Fruit fly (Drosophila melanogaster) whole organism, embryonic: Measurements from ENCODE around the gene gdl.

Experiments used
- Antp ChIP-seq: fragments of 200-800 bp; sonication (Bioruptor generic); optimal IDR thresholded peaks from 3 replicates; lab custom pipeline; 2016; ENCODE audit warnings: missing biosample characterization, missing genetic modification characterization
- Atf-2 ChIP-seq: fragments of 200-800 bp; sonication (Bioruptor generic); optimal IDR thresholded peaks from 2 replicates; lab custom pipeline; 2016; ENCODE audit warnings: missing biosample characterization, missing genetic modification characterization
- Atf6 ChIP-seq: fragments of 200-800 bp; sonication (Bioruptor generic); IDR thresholded peaks from 2 replicates; pipeline ENCODE4 v1.3.6; 2022; ENCODE audit warnings: missing biosample characterization, missing genetic modification characterization
- B-H1 ChIP-seq: fragments of 200-800 bp; sonication (Bioruptor generic); IDR thresholded peaks from 3 replicates; pipeline ENCODE4 v1.3.6; 2022; ENCODE audit warnings: missing biosample characterization, missing genetic modification characterization
- CG10543 ChIP-seq: fragments of 200-800 bp; sonication (Bioruptor generic); optimal IDR thresholded peaks from 3 replicates; lab custom pipeline; 2017; ENCODE audit warnings: missing biosample characterization, mild to moderate bottlenecking, missing genetic modification characterization, moderate library complexity
- CG15269 ChIP-seq: fragments of 200-800 bp; sonication (Bioruptor generic); optimal IDR thresholded peaks from 2 replicates; lab custom pipeline; 2018; ENCODE audit warnings: missing biosample characterization, mild to moderate bottlenecking, missing genetic modification characterization, moderate library complexity
- CG15601 ChIP-seq: fragments of 200-800 bp; sonication (Bioruptor generic); optimal IDR thresholded peaks from 3 replicates; lab custom pipeline; 2019; ENCODE audit warnings: missing biosample characterization, mild to moderate bottlenecking, missing genetic modification characterization, moderate library complexity
- CG16863 ChIP-seq: fragments of 200-800 bp; sonication (Bioruptor generic); optimal IDR thresholded peaks from 3 replicates; lab custom pipeline; 2016; ENCODE audit warnings: missing biosample characterization, missing genetic modification characterization
- CG17328 ChIP-seq: fragments of 200-800 bp; sonication (Bioruptor generic); IDR thresholded peaks from 2 replicates; pipeline ENCODE4 v1.3.6; 2022; ENCODE audit warnings: missing biosample characterization, missing genetic modification characterization
- CG17829 ChIP-seq: fragments of 200-800 bp; optimal IDR thresholded peaks from 2 replicates; lab custom pipeline; 2019; ENCODE audit warnings: missing biosample characterization, mild to moderate bottlenecking, missing genetic modification characterization, moderate library complexity
- CG1792 ChIP-seq: fragments of 200-800 bp; sonication (Bioruptor generic); optimal IDR thresholded peaks from 2 replicates; lab custom pipeline; 2016; ENCODE audit warnings: missing biosample characterization, missing genetic modification characterization
- CG2678 ChIP-seq: fragments of 200-800 bp; sonication (Bioruptor generic); optimal IDR thresholded peaks from 3 replicates; lab custom pipeline; 2019; ENCODE audit warnings: missing biosample characterization, mild to moderate bottlenecking, missing genetic modification characterization, moderate library complexity
- CG31365 ChIP-seq: fragments of 200-800 bp; sonication (Bioruptor generic); optimal IDR thresholded peaks from 2 replicates; lab custom pipeline; 2018; ENCODE audit warnings: missing biosample characterization, mild to moderate bottlenecking, missing genetic modification characterization
- CG31441 ChIP-seq: fragments of 200-800 bp; sonication (Bioruptor generic); IDR thresholded peaks from 2 replicates; pipeline ENCODE4 v1.3.6; 2022; ENCODE audit warnings: missing biosample characterization, missing genetic modification characterization
- CG32772 ChIP-seq: fragments of 200-800 bp; sonication (Bioruptor generic); IDR thresholded peaks from 2 replicates; pipeline ENCODE4 v1.3.6; 2022; ENCODE audit warnings: missing biosample characterization, missing genetic modification characterization
- CG5245 ChIP-seq: fragments of 200-800 bp; sonication (Bioruptor generic); optimal IDR thresholded peaks from 3 replicates; lab custom pipeline; 2016; ENCODE audit warnings: missing biosample characterization, missing genetic modification characterization
- CG8765 ChIP-seq: fragments of 200-800 bp; sonication (Bioruptor generic); IDR thresholded peaks from 2 replicates; pipeline ENCODE4 v1.3.6; 2022; ENCODE audit warnings: missing biosample characterization, missing genetic modification characterization
- CG8944 ChIP-seq: fragments of 200-800 bp; sonication (Bioruptor generic); optimal IDR thresholded peaks from 3 replicates; lab custom pipeline; 2016; ENCODE audit warnings: missing biosample characterization, missing genetic modification characterization
- CG9876 ChIP-seq: fragments of 200-800 bp; sonication (Bioruptor generic); optimal IDR thresholded peaks from 2 replicates; lab custom pipeline; 2016; ENCODE audit warnings: missing biosample characterization, missing genetic modification characterization
- Camta ChIP-seq: fragments of 200-800 bp; sonication (Bioruptor generic); optimal IDR thresholded peaks from 2 replicates; lab custom pipeline; 2016; ENCODE audit warnings: missing biosample characterization, missing genetic modification characterization
- D ChIP-seq, 2 experiments: fragments of 200-800 bp in 1 of 2; fragments of >200 bp in 1 of 2; sonication (Bioruptor generic) in 1 of 2; optimal IDR thresholded peaks; 2 replicates in 1 of 2; 3 replicates in 1 of 2; lab custom pipeline; 2017; ENCODE audit warnings: mild to moderate bottlenecking in 1 of 2, missing biosample characterization in 1 of 2, missing genetic modification characterization in 1 of 2, missing genetic modification reagents in 1 of 2
- D19B ChIP-seq: fragments of 200-800 bp; sonication (Bioruptor generic); optimal IDR thresholded peaks from 2 replicates; lab custom pipeline; 2017; ENCODE audit warnings: missing biosample characterization, mild to moderate bottlenecking, missing genetic modification characterization
- Deaf1 ChIP-seq: fragments of 200-800 bp; optimal IDR thresholded peaks from 3 replicates; lab custom pipeline; 2019; ENCODE audit warnings: missing biosample characterization, mild to moderate bottlenecking, missing genetic modification characterization, moderate library complexity
- Dip3 ChIP-seq: fragments of 200-800 bp; sonication (Bioruptor generic); optimal IDR thresholded peaks from 3 replicates; lab custom pipeline; 2016; ENCODE audit warnings: missing biosample characterization, missing genetic modification characterization
- ERR ChIP-seq: fragments of 200-800 bp; sonication (Bioruptor generic); optimal IDR thresholded peaks from 2 replicates; lab custom pipeline; 2016; ENCODE audit warnings: missing biosample characterization, missing genetic modification characterization
- Hr39 ChIP-seq: fragments of >200 bp; optimal IDR thresholded peaks from 2 replicates; lab custom pipeline; 2017
- Ravus ChIP-seq: fragments of 200-800 bp; sonication (Bioruptor generic); IDR thresholded peaks from 2 replicates; pipeline ENCODE4 v1.3.6; 2022; ENCODE audit warnings: missing biosample characterization, missing genetic modification characterization
- Scr ChIP-seq: fragments of 200-800 bp; sonication (Bioruptor generic); IDR thresholded peaks from 2 replicates; pipeline ENCODE4 v1.3.6; 2022; ENCODE audit warnings: missing biosample characterization, missing genetic modification characterization; ENCODE audit not compliant: partially characterized antibody
- Trl ChIP-seq, 3 experiments: fragments of >200 bp in 2 of 3; fragments of 200-800 bp in 1 of 3; sonication (Bioruptor generic) in 1 of 3; optimal IDR thresholded peaks; 2 replicates in 1 of 3; 3 replicates in 2 of 3; lab custom pipeline; 2016 to 2017; ENCODE audit warnings: missing biosample characterization in 1 of 3, missing genetic modification characterization in 1 of 3
- Usf ChIP-seq: fragments of 200-800 bp; sonication (Bioruptor generic); optimal IDR thresholded peaks from 2 replicates; lab custom pipeline; 2017; ENCODE audit warnings: missing genotype, missing biosample characterization, missing genetic modification characterization
- ac ChIP-seq: fragments of 200-800 bp; sonication (Bioruptor generic); optimal IDR thresholded peaks from 3 replicates; lab custom pipeline; 2017; ENCODE audit warnings: missing biosample characterization, mild to moderate bottlenecking, missing genetic modification characterization
- amos ChIP-seq: fragments of 200-800 bp; sonication (Bioruptor generic); IDR thresholded peaks from 2 replicates; pipeline ENCODE4 v1.3.6; 2022; ENCODE audit warnings: missing biosample characterization, missing genetic modification characterization; ENCODE audit not compliant: partially characterized antibody
- btn ChIP-seq: fragments of 200-800 bp; sonication (Bioruptor generic); optimal IDR thresholded peaks from 2 replicates; lab custom pipeline; 2016; ENCODE audit warnings: missing biosample characterization, missing genetic modification characterization
- cad ChIP-seq: fragments of >200 bp; optimal IDR thresholded peaks from 2 replicates; lab custom pipeline; 2017; ENCODE audit warnings: missing biosample characterization, missing genetic modification characterization
- cas ChIP-seq: fragments of 200-800 bp; sonication (Bioruptor generic); IDR thresholded peaks from 2 replicates; pipeline ENCODE4 v1.3.6; 2022; ENCODE audit warnings: missing biosample characterization, missing genetic modification characterization
- dati ChIP-seq: fragments of 200-800 bp; sonication (Bioruptor generic); IDR thresholded peaks from 2 replicates; pipeline ENCODE4 v1.3.6; 2022; ENCODE audit warnings: missing biosample characterization, missing genetic modification characterization
- ems ChIP-seq: fragments of 200-800 bp; sonication (Bioruptor generic); optimal IDR thresholded peaks from 3 replicates; lab custom pipeline; 2016; ENCODE audit warnings: missing biosample characterization, missing genetic modification characterization
- esg ChIP-seq: fragments of 200-800 bp; sonication (Bioruptor generic); conservative IDR thresholded peaks from 2 replicates; pipeline ENCODE4 v1.3.6; 2022; ENCODE audit warnings: missing biosample characterization, missing genetic modification characterization
- fd96Cb ChIP-seq: fragments of 200-800 bp; sonication (Bioruptor generic); optimal IDR thresholded peaks from 2 replicates; lab custom pipeline; 2018; ENCODE audit warnings: missing biosample characterization, mild to moderate bottlenecking, missing genetic modification characterization, moderate library complexity
- ham ChIP-seq: fragments of 200-800 bp; sonication (Bioruptor generic); IDR thresholded peaks from 2 replicates; pipeline ENCODE4 v1.3.6; 2022; ENCODE audit warnings: missing biosample characterization, missing genetic modification characterization
- hbn ChIP-seq: fragments of 200-800 bp; sonication (Bioruptor generic); IDR thresholded peaks from 2 replicates; pipeline ENCODE4 v1.3.6; 2022; ENCODE audit warnings: missing biosample characterization, missing genetic modification characterization; ENCODE audit not compliant: partially characterized antibody
- lab ChIP-seq: fragments of 200-800 bp; sonication (Bioruptor generic); optimal IDR thresholded peaks from 3 replicates; lab custom pipeline; 2017; ENCODE audit warnings: missing biosample characterization, missing genetic modification characterization, mild to moderate bottlenecking, moderate library complexity, missing genetic modification reagents
- lbe ChIP-seq: fragments of 200-800 bp; sonication (Bioruptor generic); optimal IDR thresholded peaks from 2 replicates; lab custom pipeline; 2016; ENCODE audit warnings: missing biosample characterization, mild to moderate bottlenecking, missing genetic modification characterization
- mirr ChIP-seq: fragments of 200-800 bp; sonication (Bioruptor generic); optimal IDR thresholded peaks from 3 replicates; lab custom pipeline; 2018; ENCODE audit warnings: missing biosample characterization, mild to moderate bottlenecking, missing genetic modification characterization
- org-1 ChIP-seq: fragments of 200-800 bp; sonication (Bioruptor generic); optimal IDR thresholded peaks from 2 replicates; lab custom pipeline; 2017; ENCODE audit warnings: missing biosample characterization, missing genetic modification characterization
- p53 ChIP-seq: fragments of 200-800 bp; sonication (Bioruptor generic); optimal IDR thresholded peaks from 2 replicates; lab custom pipeline; 2016; ENCODE audit warnings: missing biosample characterization, missing genetic modification characterization
- sens ChIP-seq: fragments of 200-800 bp; sonication (Bioruptor generic); peaks from one replicate; lab custom pipeline; 2016; ENCODE audit warnings: missing biosample characterization, missing genetic modification characterization
- seq ChIP-seq: fragments of 200-800 bp; sonication (Bioruptor generic); IDR thresholded peaks from 2 replicates; pipeline ENCODE4 v1.3.6; 2022; ENCODE audit warnings: missing biosample characterization, missing genetic modification characterization
- wor ChIP-seq: fragments of 200-800 bp; sonication (Bioruptor generic); IDR thresholded peaks from 2 replicates; pipeline ENCODE4 v1.3.6; 2022; ENCODE audit warnings: missing biosample characterization, missing genetic modification characterization
- zen2 ChIP-seq: fragments of 200-800 bp; sonication (Bioruptor generic); IDR thresholded peaks from 3 replicates; pipeline ENCODE4 v1.3.6; 2022; ENCODE audit warnings: missing biosample characterization, missing genetic modification characterization; ENCODE audit not compliant: partially characterized antibody

Gene gdl

dm6 chr3L:15500813-15501645 lies 8.2 kb upstream of the gdl start, which contains the start of gene CG7272 (continued):
- no peak for TF ChIP-seq Atf-2 (GFP tag; lab: Kevin White, UChicago)
- TF ChIP-seq CG15269 (tag; lab: Kevin White, UChicago), result peak; percentile 27
- TF ChIP-seq Deaf1, result peak; percentile 72
- no peak for TF ChIP-seq ac (GFP tag; lab: Kevin White, UChicago)
- no peak for TF ChIP-seq cas (GFP tag; lab: Robert Waterston, UW)
- no peak for TF ChIP-seq CG32772 (GFP tag; lab: Robert Waterston, UW)
- TF ChIP-seq Hr39, result no peak
- peak; percentile 6 for TF ChIP-seq Antp
- no peak for TF ChIP-seq CG17328
- no peak for TF ChIP-seq btn (GFP tag; lab: Kevin White, UChicago)
- TF ChIP-seq CG1792, result no peak
- TF ChIP-seq sens, result no peak
- TF ChIP-seq CG10543 (GFP tag; lab: Kevin White, UChicago), result peak; percentile 82
- peak; percentile 23; the same call in 1 of the 2 replicates for TF ChIP-seq seq (GFP tag; lab: Robert Waterston, UW)
- no peak for TF ChIP-seq Trl (optimal IDR thresholded peaks at IDR 0.05; lab: Kevin White, UChicago)
- TF ChIP-seq Trl (GFP tag; optimal IDR thresholded peaks at IDR 0.05; lab: Kevin White, UChicago), result peak; percentile 30
- TF ChIP-seq Usf (GFP tag; lab: Kevin White, UChicago), result no peak
- TF ChIP-seq dati (GFP tag; lab: Robert Waterston, UW), result no peak
- no peak for TF ChIP-seq CG16863
- peak; percentile 24 for TF ChIP-seq CG2678
- TF ChIP-seq CG8765 (GFP tag; lab: Robert Waterston, UW), result no peak
- no peak for TF ChIP-seq B-H1 (GFP tag; lab: Robert Waterston, UW)
- TF ChIP-seq zen2 (GFP tag; lab: Robert Waterston, UW), result no peak; the same call in 2 of the 3 replicates
- TF ChIP-seq D (optimal IDR thresholded peaks at IDR 0.05; lab: Kevin White, UChicago), result no peak
- TF ChIP-seq D (GFP tag; optimal IDR thresholded peaks at IDR 0.05; lab: Kevin White, UChicago), result no peak
- TF ChIP-seq mirr (GFP tag; lab: Kevin White, UChicago), result peak; percentile 65
- TF ChIP-seq CG31365 (tag; lab: Kevin White, UChicago), result no peak
- TF ChIP-seq Camta (GFP tag; lab: Kevin White, UChicago), result no peak
- TF ChIP-seq ems (GFP tag; lab: Kevin White, UChicago), result no peak
- TF ChIP-seq Dip3 (GFP tag; lab: Kevin White, UChicago), result no peak
- TF ChIP-seq lab (GFP tag; lab: Kevin White, UChicago), result peak; percentile 44
- no peak for TF ChIP-seq CG5245
- no peak for TF ChIP-seq hbn
- TF ChIP-seq D19B (GFP tag; lab: Kevin White, UChicago), result peak; percentile 95
- TF ChIP-seq CG8944 (GFP tag; lab: Kevin White, UChicago), result no peak
- no peak for TF ChIP-seq org-1 (GFP tag; lab: Kevin White, UChicago)
- peak; percentile 20; the same call in 1 of the 2 replicates for TF ChIP-seq Scr (GFP tag; lab: Robert Waterston, UW)
- no peak for TF ChIP-seq esg (GFP tag; lab: Robert Waterston, UW)
- no peak for TF ChIP-seq CG17829 (tag; lab: Kevin White, UChicago)
- no peak for TF ChIP-seq lbe (GFP tag; lab: Kevin White, UChicago)
- TF ChIP-seq cad, result no peak
- peak; percentile 31 for TF ChIP-seq ERR
- no peak for TF ChIP-seq Ravus (GFP tag; lab: Robert Waterston, UW)
- no peak for TF ChIP-seq fd96Cb (tag; lab: Kevin White, UChicago)
- no peak for TF ChIP-seq CG15601 (tag; lab: Kevin White, UChicago)
- no peak for TF ChIP-seq ham (GFP tag; lab: Robert Waterston, UW)
- peak; percentile 54; the same call in 1 of the 2 replicates for TF ChIP-seq amos (GFP tag; lab: Robert Waterston, UW)
- TF ChIP-seq wor, result no peak
- no peak for TF ChIP-seq CG9876 (GFP tag; lab: Kevin White, UChicago)
- peak; percentile 20; the same call in 1 of the 2 replicates for TF ChIP-seq Atf6 (GFP tag; lab: Robert Waterston, UW)
- TF ChIP-seq p53 (GFP tag; lab: Kevin White, UChicago), result no peak
- no peak for TF ChIP-seq CG31441 (GFP tag; lab: Robert Waterston, UW)
